Worm (Caenorhabditis elegans) whole organism, early embryonic: ENCODE measurements around the gene zip-8.

Experiments used
- B0310.2 ChIP-seq: sonication (generic microtip); optimal IDR thresholded peaks from 2 replicates; lab custom pipeline; 2016; ENCODE audit warnings: mild to moderate bottlenecking, missing genetic modification characterization, missing compliant biosample characterization
- F13C5.2 ChIP-seq: sonication (generic microtip); optimal IDR thresholded peaks from 2 replicates; lab custom pipeline; 2017; ENCODE audit warnings: mild to moderate bottlenecking, missing genetic modification characterization, inconsistent platforms, missing compliant biosample characterization
- aly-1 ChIP-seq: sonication (generic microtip); optimal IDR thresholded peaks from 2 replicates; lab custom pipeline; 2016; ENCODE audit warnings: missing genetic modification characterization, missing compliant biosample characterization
- ama-1 ChIP-seq: fragments of 150-350 bp; optimal IDR thresholded peaks from 2 replicates; lab custom pipeline; 2014
- ceh-13 ChIP-seq: fragments of 200-800 bp; sonication (Bioruptor generic); optimal IDR thresholded peaks from 2 replicates; lab custom pipeline; 2018; ENCODE audit warnings: mild to moderate bottlenecking, missing genetic modification characterization, missing compliant biosample characterization
- ceh-36 ChIP-seq: sonication (generic microtip); optimal IDR thresholded peaks from 2 replicates; lab custom pipeline; 2016; ENCODE audit warnings: missing genetic modification characterization, inconsistent platforms, missing compliant biosample characterization
- ets-7 ChIP-seq: sonication (generic microtip); optimal IDR thresholded peaks from 2 replicates; lab custom pipeline; 2016; ENCODE audit warnings: missing genotype, missing genetic modification characterization, missing compliant biosample characterization
- flt-1 ChIP-seq: fragments of 200-800 bp; sonication (Bioruptor generic); IDR thresholded peaks from 2 replicates; pipeline ENCODE4 v1.3.6; 2022; ENCODE audit warnings: missing genetic modification characterization, missing compliant biosample characterization
- hmbx-1 ChIP-seq: sonication (generic microtip); optimal IDR thresholded peaks from 2 replicates; lab custom pipeline; 2016; ENCODE audit warnings: mild to moderate bottlenecking, missing genetic modification characterization, missing compliant biosample characterization
- hmg-4 ChIP-seq: fragments of 200-800 bp; sonication (Bioruptor generic); optimal IDR thresholded peaks from 2 replicates; lab custom pipeline; 2018; ENCODE audit warnings: mild to moderate bottlenecking, missing genetic modification characterization, missing compliant biosample characterization
- hnd-1 ChIP-seq: sonication (generic microtip); optimal IDR thresholded peaks from 2 replicates; lab custom pipeline; 2016; ENCODE audit warnings: missing genetic modification characterization, missing compliant biosample characterization
- pes-1 ChIP-seq: fragments of 200-800 bp; sonication (Bioruptor generic); IDR thresholded peaks from 2 replicates; pipeline ENCODE4 v1.3.6; 2022; ENCODE audit warnings: missing genetic modification reagents, missing genetic modification characterization, missing compliant biosample characterization
- scrt-1 ChIP-seq: fragments of 200-800 bp; sonication (Bioruptor generic); IDR thresholded peaks from 2 replicates; pipeline ENCODE4 v1.3.6; 2022; ENCODE audit warnings: missing genetic modification characterization, missing compliant biosample characterization
- sea-1 ChIP-seq: fragments of 200-800 bp; sonication (Bioruptor generic); conservative IDR thresholded peaks from 2 replicates; pipeline ENCODE4 v1.3.6; 2022; ENCODE audit warnings: missing genetic modification characterization, missing compliant biosample characterization
- tbx-11 ChIP-seq: fragments of 200-800 bp; sonication (Bioruptor generic); IDR thresholded peaks from 2 replicates; pipeline ENCODE4 v1.3.6; 2022; ENCODE audit warnings: missing genetic modification characterization, missing compliant biosample characterization
- tbx-37 ChIP-seq: fragments of 200-800 bp; sonication (Bioruptor generic); conservative IDR thresholded peaks from 2 replicates; pipeline ENCODE4 v1.3.6; 2022; ENCODE audit warnings: missing genetic modification reagents, missing genetic modification characterization, missing compliant biosample characterization
- tra-4 ChIP-seq: sonication (generic microtip); optimal IDR thresholded peaks from 2 replicates; lab custom pipeline; 2017; ENCODE audit warnings: missing genetic modification characterization, missing compliant biosample characterization

Gene zip-8

DNA sequence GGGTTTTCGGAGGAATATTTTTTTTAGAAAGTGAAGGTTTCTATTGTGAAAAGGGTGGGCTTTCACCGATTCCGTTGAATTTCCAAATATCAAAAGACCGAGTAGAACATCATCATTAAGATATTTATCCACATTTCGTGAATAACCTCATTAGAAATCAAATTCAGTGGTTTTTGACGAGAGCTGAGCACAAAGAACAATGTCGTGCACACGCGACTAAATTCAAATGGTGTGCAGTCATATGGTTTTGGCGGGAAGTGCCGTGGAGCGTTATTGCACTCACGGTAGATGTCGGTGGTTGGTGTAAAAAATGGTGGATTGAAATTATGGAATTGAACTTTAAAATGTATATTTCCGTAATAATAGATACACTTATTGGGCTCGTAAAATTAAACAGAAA lies 26.1 kb upstream of the zip-8 start:
- no peak for TF ChIP-seq tra-4 (tag; lab: Kevin White, UChicago)
- no peak for TF ChIP-seq flt-1 (GFP tag; lab: Robert Waterston, UW)
- no peak for TF ChIP-seq scrt-1 (GFP tag; lab: Robert Waterston, UW)
- TF ChIP-seq hmg-4 = no peak
- no peak for TF ChIP-seq B0310.2 (tag; lab: Kevin White, UChicago)
- TF ChIP-seq aly-1 (tag; lab: Kevin White, UChicago) = no peak
- TF ChIP-seq tbx-37 (GFP tag; lab: Robert Waterston, UW) = no peak
- TF ChIP-seq tbx-11 (GFP tag; lab: Robert Waterston, UW) = no peak
- TF ChIP-seq ama-1 (lab: Kevin White, UChicago) = no peak
- TF ChIP-seq sea-1 = no peak
- no peak for TF ChIP-seq ets-7 (tag; lab: Kevin White, UChicago)
- no peak for TF ChIP-seq ceh-13 (GFP tag; lab: Kevin White, UChicago)
- TF ChIP-seq ceh-36 (tag; lab: Kevin White, UChicago) = no peak
- no peak for TF ChIP-seq hmbx-1 (tag; lab: Kevin White, UChicago)
- no peak for TF ChIP-seq pes-1 (GFP tag; lab: Robert Waterston, UW)
- TF ChIP-seq F13C5.2 (tag; lab: Kevin White, UChicago) = no peak
- no peak for TF ChIP-seq hnd-1 (tag; lab: Kevin White, UChicago)

DNA sequence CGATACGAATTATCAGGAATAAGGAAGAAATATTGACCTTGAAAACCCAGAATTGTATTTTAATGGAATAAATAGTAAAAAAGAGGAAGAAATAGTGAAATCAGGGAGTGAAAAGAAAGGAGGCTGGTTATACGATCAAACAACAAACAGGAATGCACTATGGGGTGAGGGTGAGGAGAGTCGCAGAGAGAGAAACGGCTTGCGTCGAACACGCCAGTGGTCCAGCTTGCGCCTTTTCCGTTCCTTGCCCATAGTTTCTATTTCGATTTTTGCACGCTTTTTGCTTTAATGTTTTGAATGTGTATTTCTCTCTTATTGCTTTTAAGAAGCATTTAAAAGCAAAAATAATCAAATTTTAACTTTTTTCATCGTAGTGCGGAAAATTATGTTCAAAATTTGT lies 25.1 kb upstream of the zip-8 start:
- TF ChIP-seq hnd-1 (tag; lab: Kevin White, UChicago) = peak; percentile 28
- peak; percentile 70 for TF ChIP-seq pes-1 (GFP tag; lab: Robert Waterston, UW)
- TF ChIP-seq B0310.2 (tag; lab: Kevin White, UChicago) = peak; percentile 39
- peak; percentile 62 for TF ChIP-seq hmg-4
- TF ChIP-seq flt-1 (GFP tag; lab: Robert Waterston, UW) = 0 out of 2 replicates have a peak, but pooled peaks have one; percentile 42
- peak; percentile 64; the same call in 1 of the 2 replicates for TF ChIP-seq sea-1
- peak; percentile 65 for TF ChIP-seq ets-7 (tag; lab: Kevin White, UChicago)
- no peak for TF ChIP-seq hmbx-1 (tag; lab: Kevin White, UChicago)
- TF ChIP-seq tbx-11 (GFP tag; lab: Robert Waterston, UW) = peak; percentile 38; the same call in 1 of the 2 replicates
- 0 out of 2 replicates have a peak, but pooled peaks have one; percentile 46 for TF ChIP-seq tbx-37 (GFP tag; lab: Robert Waterston, UW)
- TF ChIP-seq ceh-36 (tag; lab: Kevin White, UChicago) = peak; percentile 37
- no peak for TF ChIP-seq tra-4 (tag; lab: Kevin White, UChicago)
- TF ChIP-seq F13C5.2 (tag; lab: Kevin White, UChicago) = peak; percentile 83
- TF ChIP-seq ceh-13 (GFP tag; lab: Kevin White, UChicago) = no peak

DNA sequence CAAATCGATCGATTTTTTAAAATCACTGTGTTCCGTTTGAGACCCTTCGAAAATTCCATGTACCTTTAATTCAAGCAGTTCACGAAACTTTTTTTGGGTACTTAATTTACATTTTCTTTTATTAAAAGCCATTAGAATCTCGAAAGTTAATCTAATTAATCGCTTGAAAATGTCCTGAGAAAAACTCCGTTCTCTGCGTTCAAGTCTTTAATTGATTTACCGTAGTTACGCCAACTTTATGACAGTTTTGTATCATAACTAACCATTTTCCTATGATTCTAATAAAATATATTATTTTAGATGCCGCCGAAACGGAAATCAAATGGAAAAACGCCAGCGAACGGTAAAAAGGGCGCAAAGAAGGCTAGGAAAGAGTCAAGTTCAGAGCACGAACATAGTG lies 24.6 kb upstream of the zip-8 start, which contains the start of gene jhdm-1:
TSS of gene jhdm-1 (plus strand) at position 301 of the 400 bp plus-strand sequence.
- no peak for TF ChIP-seq tbx-11 (GFP tag; lab: Robert Waterston, UW)
- no peak for TF ChIP-seq ceh-13 (GFP tag; lab: Kevin White, UChicago)
- no peak for TF ChIP-seq pes-1 (GFP tag; lab: Robert Waterston, UW)

DNA sequence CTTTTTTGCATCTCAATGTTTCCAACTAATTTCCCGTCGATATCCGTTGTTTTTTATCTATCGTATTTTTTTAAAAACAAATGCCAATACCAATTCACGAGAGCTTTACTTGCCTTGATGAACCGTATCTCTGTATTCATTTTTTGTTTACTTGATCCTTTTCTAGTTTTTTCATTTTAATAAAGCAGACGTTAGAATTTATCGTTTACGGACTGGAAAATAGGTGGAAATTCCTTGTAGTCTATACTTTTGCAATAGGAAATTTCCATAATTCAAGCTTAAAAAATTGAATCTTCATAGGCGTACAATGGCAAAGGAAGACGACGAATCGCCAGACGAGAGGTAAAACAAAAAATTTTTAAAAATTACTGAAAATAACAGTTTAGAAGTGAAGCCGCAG lies 18.9 kb upstream of the zip-8 start, which contains the start of gene algn-1:
TSS of gene algn-1 (plus strand) at position 301 of the 400 bp plus-strand sequence.
- TF ChIP-seq B0310.2 (tag; lab: Kevin White, UChicago) (no peak), tbx-37 (GFP tag; lab: Robert Waterston, UW) (no peak), pes-1 (GFP tag; lab: Robert Waterston, UW) (no peak), hmg-4 (no peak), ama-1 (lab: Kevin White, UChicago) (no peak), tbx-11 (GFP tag; lab: Robert Waterston, UW) (no peak), tra-4 (tag; lab: Kevin White, UChicago) (no peak), sea-1 (no peak), ceh-36 (tag; lab: Kevin White, UChicago) (no peak), hnd-1 (tag; lab: Kevin White, UChicago) (no peak), scrt-1 (GFP tag; lab: Robert Waterston, UW) (no peak), hmbx-1 (tag; lab: Kevin White, UChicago) (no peak), F13C5.2 (tag; lab: Kevin White, UChicago) (no peak), ets-7 (tag; lab: Kevin White, UChicago) (no peak), aly-1 (tag; lab: Kevin White, UChicago) (no peak), flt-1 (GFP tag; lab: Robert Waterston, UW) (no peak), ceh-13 (GFP tag; lab: Kevin White, UChicago) (no peak)

ce11 chrIII:6462610-6463009 lies 16.1 kb upstream of the zip-8 start, which contains the start of gene T26A5.8:
TSS of gene T26A5.8 (minus strand) at chrIII:6462856.
- TF ChIP-seq hmg-4 = no peak

- TF ChIP-seq pes-1 (GFP tag; lab: Robert Waterston, UW) = no peak
- no peak for TF ChIP-seq scrt-1 (GFP tag; lab: Robert Waterston, UW)
- TF ChIP-seq tra-4 (tag; lab: Kevin White, UChicago) = no peak
- TF ChIP-seq tbx-37 (GFP tag; lab: Robert Waterston, UW) = no peak
- TF ChIP-seq hnd-1 (tag; lab: Kevin White, UChicago) = no peak
- TF ChIP-seq B0310.2 (tag; lab: Kevin White, UChicago) = no peak
- TF ChIP-seq sea-1 = no peak
- no peak for TF ChIP-seq aly-1 (tag; lab: Kevin White, UChicago)
- TF ChIP-seq ama-1 (lab: Kevin White, UChicago) = no peak
Measured at ce11 chrIII:6463679-6464078, 15.1 kb upstream of the zip-8 start, which contains the start of gene dlc-1. TSS of gene dlc-1 (minus strand) at chrIII:6463779.

DNA sequence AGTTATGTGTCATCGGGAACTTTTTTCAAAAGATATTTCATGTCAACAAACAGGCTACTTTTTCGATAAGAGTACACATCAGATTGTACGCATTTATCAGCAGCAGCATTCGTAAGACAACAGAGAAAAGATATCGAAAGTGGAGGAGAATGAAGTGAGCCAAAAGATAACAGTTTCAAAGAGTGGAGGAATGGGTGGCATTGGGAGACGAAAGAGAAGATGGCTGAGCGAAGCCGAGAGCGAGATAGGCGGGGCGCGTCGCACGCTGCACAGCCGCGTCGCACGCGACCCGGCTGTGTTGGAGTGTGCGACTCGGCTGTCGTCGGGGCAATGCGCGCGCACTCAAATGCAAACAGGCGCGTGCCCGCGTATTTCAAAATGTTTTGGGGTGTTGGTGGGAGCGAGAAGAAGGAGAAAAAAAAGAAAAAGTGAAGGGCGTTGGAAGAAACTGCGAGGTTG lies 14.6 kb upstream of the zip-8 start:
- 0 out of 2 replicates have a peak, but pooled peaks have one; percentile 22 for TF ChIP-seq flt-1 (GFP tag; lab: Robert Waterston, UW)
- TF ChIP-seq aly-1 (tag; lab: Kevin White, UChicago) = peak; percentile 66
- TF ChIP-seq F13C5.2 (tag; lab: Kevin White, UChicago) = peak; percentile 29
- TF ChIP-seq tbx-37 (GFP tag; lab: Robert Waterston, UW) = no peak
- 0 out of 2 replicates have a peak, but pooled peaks have one; percentile 19 for TF ChIP-seq sea-1
- no peak for TF ChIP-seq tra-4 (tag; lab: Kevin White, UChicago)
- TF ChIP-seq hmg-4 = peak; percentile 39
